Worm (Caenorhabditis elegans) whole organism, late embryonic: ENCODE measurements around the gene msp-32.

ENCODE experiments used
- C08G9.2 ChIP-seq: sonication (generic microtip); optimal IDR thresholded peaks from 2 replicates; lab custom pipeline; 2016; ENCODE audit warnings: mild to moderate bottlenecking, missing genetic modification characterization, moderate library complexity, missing compliant biosample characterization
- K02D7.2 ChIP-seq: sonication (generic microtip); optimal IDR thresholded peaks from 2 replicates; lab custom pipeline; 2017; ENCODE audit warnings: mild to moderate bottlenecking, missing genetic modification characterization, missing compliant biosample characterization
- Y22D7AL.16 ChIP-seq: sonication (generic microtip); optimal IDR thresholded peaks from 2 replicates; lab custom pipeline; 2016; ENCODE audit warnings: missing genetic modification characterization, missing compliant biosample characterization
- ceh-24 ChIP-seq: sonication (generic microtip); optimal IDR thresholded peaks from 2 replicates; lab custom pipeline; 2016; ENCODE audit warnings: mild to moderate bottlenecking, missing genetic modification characterization, missing compliant biosample characterization
- ceh-45 ChIP-seq: fragments of 200-800 bp; sonication (Bioruptor generic); IDR thresholded peaks from 2 replicates; pipeline ENCODE4 v1.3.6; 2022; ENCODE audit warnings: missing genetic modification reagents, missing genetic modification characterization, missing compliant biosample characterization
- ceh-48 ChIP-seq: sonication (generic microtip); optimal IDR thresholded peaks from 2 replicates; lab custom pipeline; 2016; ENCODE audit warnings: missing genetic modification characterization, inconsistent platforms, missing compliant biosample characterization
- che-1 ChIP-seq: sonication (generic microtip); optimal IDR thresholded peaks from 2 replicates; lab custom pipeline; 2016; ENCODE audit warnings: mild to moderate bottlenecking, missing genetic modification characterization, missing compliant biosample characterization
- elt-2 ChIP-seq: sonication (generic microtip); optimal IDR thresholded peaks from 2 replicates; lab custom pipeline; 2016; ENCODE audit warnings: missing genetic modification reagents, missing genetic modification characterization, missing compliant biosample characterization
- ets-4 ChIP-seq: sonication (generic microtip); optimal IDR thresholded peaks from 2 replicates; lab custom pipeline; 2016; ENCODE audit warnings: missing genetic modification characterization, missing compliant biosample characterization
- hlh-6 ChIP-seq: sonication (generic microtip); optimal IDR thresholded peaks from 2 replicates; lab custom pipeline; 2016; ENCODE audit warnings: missing genotype, missing genetic modification characterization, missing compliant biosample characterization
- lim-6 ChIP-seq: sonication (generic microtip); optimal IDR thresholded peaks from 2 replicates; lab custom pipeline; 2016; ENCODE audit warnings: missing genetic modification characterization, missing compliant biosample characterization
- madf-2 ChIP-seq: sonication (generic microtip); optimal IDR thresholded peaks from 2 replicates; lab custom pipeline; 2017; ENCODE audit warnings: missing genetic modification characterization, missing compliant biosample characterization
- nfya-1 ChIP-seq: sonication (generic microtip); optimal IDR thresholded peaks from 2 replicates; lab custom pipeline; 2017; ENCODE audit warnings: missing genetic modification characterization, mild to moderate bottlenecking, missing compliant biosample characterization, antibody characterized with exemption, moderate library complexity
- nhr-11 ChIP-seq: fragments of 150-350 bp; optimal IDR thresholded peaks from 2 replicates; lab custom pipeline; 2014; ENCODE audit warnings: missing biosample characterization, missing genetic modification characterization
- odd-2 ChIP-seq: sonication (generic microtip); optimal IDR thresholded peaks from 2 replicates; lab custom pipeline; 2017; ENCODE audit warnings: antibody characterized with exemption, mild to moderate bottlenecking, missing genetic modification characterization, missing compliant biosample characterization
- pag-3 ChIP-seq: sonication (generic microtip); optimal IDR thresholded peaks from 2 replicates; lab custom pipeline; 2016; ENCODE audit warnings: missing compliant biosample characterization, missing genetic modification characterization, borderline replicate concordance
- pat-9 ChIP-seq: fragments of 200-800 bp; sonication (Bioruptor generic); optimal IDR thresholded peaks from 2 replicates; lab custom pipeline; 2018; ENCODE audit warnings: mild to moderate bottlenecking, missing genetic modification characterization, moderate library complexity, missing compliant biosample characterization
- pax-1 ChIP-seq: fragments of 150-350 bp; optimal IDR thresholded peaks from 2 replicates; lab custom pipeline; 2014; ENCODE audit warnings: missing biosample characterization, missing genetic modification characterization
- pha-2 ChIP-seq: sonication (generic microtip); optimal IDR thresholded peaks from 2 replicates; lab custom pipeline; 2017; ENCODE audit warnings: mild to moderate bottlenecking, missing genetic modification characterization, missing compliant biosample characterization
- pqm-1 ChIP-seq: sonication (generic microtip); optimal IDR thresholded peaks from 2 replicates; lab custom pipeline; 2016; ENCODE audit warnings: missing genetic modification characterization, missing compliant biosample characterization
- pros-1 ChIP-seq: fragments of 150-350 bp; optimal IDR thresholded peaks from 2 replicates; lab custom pipeline; 2014; ENCODE audit warnings: missing biosample characterization, missing genetic modification reagents, missing genetic modification characterization
- ref-2 ChIP-seq: sonication (generic microtip); optimal IDR thresholded peaks from 2 replicates; lab custom pipeline; 2016; ENCODE audit warnings: missing genetic modification characterization, missing compliant biosample characterization
- rnt-1 ChIP-seq: sonication (generic microtip); optimal IDR thresholded peaks from 2 replicates; lab custom pipeline; 2016; ENCODE audit warnings: missing genetic modification characterization, missing compliant biosample characterization
- sdc-2 ChIP-seq: sonication (generic microtip); optimal IDR thresholded peaks from 2 replicates; lab custom pipeline; 2016; ENCODE audit warnings: missing genotype, missing genetic modification characterization, missing compliant biosample characterization
- sox-2 ChIP-seq: fragments of 200-800 bp; sonication (Bioruptor generic); IDR thresholded peaks from 2 replicates; pipeline ENCODE4 v1.3.6; 2022; ENCODE audit warnings: missing genetic modification reagents, missing genetic modification characterization, missing compliant biosample characterization
- sox-4 ChIP-seq: sonication (generic microtip); optimal IDR thresholded peaks from 2 replicates; lab custom pipeline; 2017; ENCODE audit warnings: mild to moderate bottlenecking, missing genetic modification characterization, inconsistent platforms, missing compliant biosample characterization
- syd-9 ChIP-seq: sonication (generic microtip); optimal IDR thresholded peaks from 2 replicates; lab custom pipeline; 2016; ENCODE audit warnings: mild to moderate bottlenecking, missing genetic modification characterization, moderate library complexity, missing compliant biosample characterization
- tbx-2 ChIP-seq: sonication (generic microtip); optimal IDR thresholded peaks from 2 replicates; lab custom pipeline; 2016; ENCODE audit warnings: missing genetic modification characterization, missing compliant biosample characterization
- ttx-3 ChIP-seq: sonication (generic microtip); optimal IDR thresholded peaks from 2 replicates; lab custom pipeline; 2016; ENCODE audit warnings: missing genetic modification reagents, missing genetic modification characterization, missing compliant biosample characterization
- unc-3 ChIP-seq, 2 experiments: fragments of 200-800 bp in 1 of 2; sonication (Bioruptor generic) in 1 of 2; sonication (generic microtip) in 1 of 2; conservative IDR thresholded peaks in 1 of 2; optimal IDR thresholded peaks in 1 of 2; 2 replicates each; pipeline versions ENCODE4 v1.3.6 to Lab custom; 2016 to 2022; ENCODE audit warnings: missing compliant biosample characterization in 2 of 2, missing genetic modification characterization in 2 of 2, missing genetic modification reagents in 1 of 2
- unc-42 ChIP-seq: sonication (generic microtip); optimal IDR thresholded peaks from 2 replicates; lab custom pipeline; 2016; ENCODE audit warnings: missing genotype, missing genetic modification characterization, missing compliant biosample characterization
- unc-55 ChIP-seq: sonication (generic microtip); optimal IDR thresholded peaks from 2 replicates; lab custom pipeline; 2017; ENCODE audit warnings: missing biosample characterization, missing genetic modification reagents, missing genetic modification characterization
- unc-86 ChIP-seq: sonication (generic microtip); optimal IDR thresholded peaks from 2 replicates; lab custom pipeline; 2016; ENCODE audit warnings: missing genetic modification characterization, missing compliant biosample characterization
- ztf-16 ChIP-seq: sonication (generic microtip); optimal IDR thresholded peaks from 2 replicates; lab custom pipeline; 2017; ENCODE audit warnings: missing genetic modification characterization, missing compliant biosample characterization

msp-32 gene

ce11 chrII:4851594-4852106 is 47.0 kb upstream of the msp-32 start, which contains the start of gene dnj-9 (continued):
- TF ChIP-seq unc-55 (GFP tag; lab: Kevin White, UChicago) (peak; percentile 52), ref-2 (tag; lab: Kevin White, UChicago) (peak; percentile 28), pha-2 (tag; lab: Kevin White, UChicago) (peak; percentile 44), syd-9 (tag; lab: Kevin White, UChicago) (peak; percentile 13), pros-1 (tag; lab: Kevin White, UChicago) (no peak), che-1 (tag; lab: Kevin White, UChicago) (peak; percentile 24), madf-2 (tag; lab: Kevin White, UChicago) (peak; percentile 26), sox-2 (GFP tag; lab: Robert Waterston, UW) (no peak; the same call in 1 of the 2 replicates), elt-2 (tag; lab: Kevin White, UChicago) (peak; percentile 92), sdc-2 (tag; lab: Kevin White, UChicago) (peak; percentile 10), pat-9 (peak; percentile 37), nfya-1 (tag; lab: Kevin White, UChicago) (peak; percentile 78), pax-1 (tag; lab: Kevin White, UChicago) (peak; percentile 20)

ce11 chrII:4854761-4855160 is 43.9 kb upstream of the msp-32 start:
- TF ChIP-seq rnt-1 (tag; lab: Kevin White, UChicago): no peak
- TF ChIP-seq ceh-48 (tag; lab: Kevin White, UChicago): no peak
- TF ChIP-seq tbx-2 (tag; lab: Kevin White, UChicago): no peak
- TF ChIP-seq unc-86 (tag; lab: Kevin White, UChicago): no peak
- no peak for TF ChIP-seq ceh-24 (tag; lab: Kevin White, UChicago)
- no peak for TF ChIP-seq madf-2 (tag; lab: Kevin White, UChicago)
- TF ChIP-seq ztf-16 (tag; lab: Kevin White, UChicago): no peak
- TF ChIP-seq ttx-3 (tag; lab: Kevin White, UChicago): no peak
- TF ChIP-seq sox-4: no peak
- no peak for TF ChIP-seq hlh-6 (tag; lab: Kevin White, UChicago)
- no peak for TF ChIP-seq ceh-45 (GFP tag; lab: Robert Waterston, UW)
- no peak for TF ChIP-seq odd-2 (tag; lab: Kevin White, UChicago)
- TF ChIP-seq pag-3 (tag; lab: Kevin White, UChicago): no peak
- TF ChIP-seq K02D7.2 (tag; lab: Kevin White, UChicago): no peak
- TF ChIP-seq ets-4 (tag; lab: Kevin White, UChicago): no peak
- no peak for TF ChIP-seq unc-3 (GFP tag; conservative IDR thresholded peaks at IDR 0.05; lab: Robert Waterston, UW)
- TF ChIP-seq unc-3 (tag; optimal IDR thresholded peaks at IDR 0.05; lab: Kevin White, UChicago): no peak
- TF ChIP-seq nfya-1 (tag; lab: Kevin White, UChicago): no peak
- no peak for TF ChIP-seq nhr-11 (tag; lab: Kevin White, UChicago)

- TF ChIP-seq C08G9.2: no peak
- no peak for TF ChIP-seq Y22D7AL.16 (tag; lab: Kevin White, UChicago)
- no peak for TF ChIP-seq pqm-1 (tag; lab: Kevin White, UChicago)
- TF ChIP-seq lim-6 (tag; lab: Kevin White, UChicago): no peak
- TF ChIP-seq unc-42 (tag; lab: Kevin White, UChicago): peak; percentile 22
Measured at ce11 chrII:4855489-4855888, 43.1 kb upstream of the msp-32 start.

- TF ChIP-seq unc-42 (tag; lab: Kevin White, UChicago) (no peak), sox-4 (no peak)
Measured at ce11 chrII:4856113-4856512, 42.5 kb upstream of the msp-32 start.
